Worm (Caenorhabditis elegans): ENCODE data around the gene nekl-3.

DNA sequence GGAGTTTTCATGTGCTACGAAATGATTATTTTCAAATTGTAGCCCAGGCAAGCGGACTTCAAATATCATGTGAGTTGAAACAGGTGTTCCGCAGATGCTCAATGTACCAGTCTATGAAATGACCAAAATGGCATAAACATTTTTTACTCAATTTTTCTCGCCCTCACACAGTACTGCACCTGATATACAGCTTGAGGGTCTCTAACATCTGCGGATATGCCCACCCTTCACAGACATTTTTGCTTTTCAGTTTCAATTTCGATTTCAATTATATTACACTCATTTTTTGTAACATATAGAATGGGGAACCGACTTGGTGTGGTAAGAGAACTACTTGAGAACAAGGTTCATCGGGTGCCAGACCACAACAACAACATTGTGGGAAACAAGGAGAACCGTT lies 44.6 kb downstream of the nekl-3 start, which contains the start of gene F42F12.11:
- TF ChIP-seq unc-62 (GFP tag; optimal IDR thresholded peaks at IDR 0.05): no peak
- TF ChIP-seq snpc-4 (tag; optimal IDR thresholded peaks at IDR 0.05): no peak
- TF ChIP-seq lsy-2 (tag; optimal IDR thresholded peaks at IDR 0.05): no peak
- no peak for TF ChIP-seq elt-3 (tag; optimal IDR thresholded peaks at IDR 0.05)

Measured in whole organism, mixed stage, embryonic.